Fruit fly (Drosophila melanogaster) whole organism, prepupa: ENCODE results near the gene CG2604.
A peak's percentile ranks its signal among the peaks of the same experiment; 100 is the strongest.

Experiments used
- Blimp-1 ChIP-seq: fragments of 200-800 bp; sonication (Bioruptor generic); optimal IDR thresholded peaks from 3 replicates; lab custom pipeline; 2017; ENCODE audit warnings: missing biosample characterization, missing genetic modification characterization, mild to moderate bottlenecking, moderate library complexity, missing genetic modification reagents
- CG10631 ChIP-seq: fragments of 200-800 bp; sonication (Bioruptor generic); optimal IDR thresholded peaks from 2 replicates; lab custom pipeline; 2016; ENCODE audit warnings: missing biosample characterization, missing genetic modification characterization
- CG10669 ChIP-seq: fragments of 200-800 bp; sonication (Bioruptor generic); optimal IDR thresholded peaks from 3 replicates; lab custom pipeline; 2018; ENCODE audit warnings: missing biosample characterization, mild to moderate bottlenecking, missing genetic modification characterization, moderate library complexity
- CG11294 ChIP-seq: fragments of 200-800 bp; sonication (Bioruptor generic); IDR thresholded peaks from 2 replicates; pipeline ENCODE4 v1.3.6; 2022; ENCODE audit warnings: missing biosample characterization, missing genetic modification characterization
- CG16779 ChIP-seq: fragments of 200-800 bp; sonication (Bioruptor generic); optimal IDR thresholded peaks from 3 replicates; lab custom pipeline; 2017; ENCODE audit warnings: missing biosample characterization, mild to moderate bottlenecking, missing genetic modification characterization
- CG31627 ChIP-seq: fragments of 200-800 bp; sonication (Bioruptor generic); optimal IDR thresholded peaks from 3 replicates; lab custom pipeline; 2016; ENCODE audit warnings: missing biosample characterization, missing genetic modification characterization
- CG32006 ChIP-seq: fragments of 200-800 bp; sonication (Bioruptor generic); optimal IDR thresholded peaks from 3 replicates; lab custom pipeline; 2017; ENCODE audit warnings: missing biosample characterization, mild to moderate bottlenecking, missing genetic modification characterization
- CG34406 ChIP-seq: fragments of 200-800 bp; sonication (Bioruptor generic); optimal IDR thresholded peaks from 3 replicates; lab custom pipeline; 2016; ENCODE audit warnings: missing biosample characterization, missing genetic modification characterization
- CG3919 ChIP-seq: fragments of 200-800 bp; sonication (Bioruptor generic); optimal IDR thresholded peaks from 3 replicates; lab custom pipeline; 2016; ENCODE audit warnings: missing biosample characterization, missing genetic modification characterization
- CG4318 ChIP-seq: fragments of 200-800 bp; sonication (Bioruptor generic); optimal IDR thresholded peaks from 3 replicates; lab custom pipeline; 2017; ENCODE audit warnings: missing biosample characterization, mild to moderate bottlenecking, missing genetic modification characterization
- CG6163 ChIP-seq: fragments of 200-800 bp; sonication (Bioruptor generic); IDR thresholded peaks from 3 replicates; pipeline ENCODE4 v1.3.6; 2022; ENCODE audit warnings: missing biosample characterization, missing genetic modification characterization
- CG6276 ChIP-seq: fragments of 200-800 bp; sonication (Bioruptor generic); optimal IDR thresholded peaks from 2 replicates; lab custom pipeline; 2017; ENCODE audit warnings: missing biosample characterization, mild to moderate bottlenecking, missing genetic modification characterization
- CG6792 ChIP-seq: fragments of 200-800 bp; sonication (Bioruptor generic); optimal IDR thresholded peaks from 3 replicates; lab custom pipeline; 2016; ENCODE audit warnings: missing biosample characterization, missing genetic modification characterization
- CG6808 ChIP-seq: fragments of 200-800 bp; sonication (Bioruptor generic); optimal IDR thresholded peaks from 3 replicates; lab custom pipeline; 2017; ENCODE audit warnings: missing biosample characterization, missing genetic modification characterization, mild to moderate bottlenecking, moderate library complexity, missing genetic modification reagents
- CG6854 ChIP-seq: fragments of 200-800 bp; sonication (Bioruptor generic); optimal IDR thresholded peaks from 2 replicates; lab custom pipeline; 2017; ENCODE audit warnings: missing biosample characterization, mild to moderate bottlenecking, missing genetic modification characterization
- CG7368 ChIP-seq: fragments of 200-800 bp; sonication (Bioruptor generic); optimal IDR thresholded peaks from 3 replicates; lab custom pipeline; 2016; ENCODE audit warnings: missing biosample characterization, missing genetic modification characterization
- CG8119 ChIP-seq: fragments of 200-800 bp; sonication (Bioruptor generic); IDR thresholded peaks from 3 replicates; pipeline ENCODE4 v1.3.6; 2022; ENCODE audit warnings: missing biosample characterization, missing genetic modification characterization
- CG8319 ChIP-seq: fragments of 200-800 bp; sonication (Bioruptor generic); optimal IDR thresholded peaks from 3 replicates; lab custom pipeline; 2016; ENCODE audit warnings: missing biosample characterization, missing genetic modification characterization
- CG9139 ChIP-seq: fragments of 200-800 bp; sonication (Bioruptor generic); optimal IDR thresholded peaks from 3 replicates; lab custom pipeline; 2017; ENCODE audit warnings: missing biosample characterization, mild to moderate bottlenecking, missing genetic modification characterization
- Eip75B ChIP-seq: fragments of 200-800 bp; sonication (Bioruptor generic); optimal IDR thresholded peaks from 3 replicates; lab custom pipeline; 2016; ENCODE audit warnings: missing biosample characterization, missing genetic modification characterization
- Eip78C ChIP-seq: fragments of 200-800 bp; sonication (Bioruptor generic); peaks from one replicate; lab custom pipeline; 2016; ENCODE audit warnings: missing biosample characterization, missing genetic modification characterization
- Eip93F ChIP-seq: fragments of 200-800 bp; sonication (Bioruptor generic); optimal IDR thresholded peaks from 2 replicates; lab custom pipeline; 2016; ENCODE audit warnings: missing biosample characterization, mild to moderate bottlenecking, missing genetic modification characterization
- Ets96B ChIP-seq: fragments of 200-800 bp; optimal IDR thresholded peaks from 2 replicates; lab custom pipeline; 2019; ENCODE audit warnings: missing biosample characterization, mild to moderate bottlenecking, missing genetic modification characterization, moderate library complexity
- Gug ChIP-seq: fragments of 200-800 bp; sonication (Bioruptor generic); IDR thresholded peaks from 2 replicates; pipeline ENCODE4 v1.3.6; 2022; ENCODE audit warnings: missing biosample characterization, missing genetic modification characterization
- Hr38 ChIP-seq: sonication (Bioruptor generic); optimal IDR thresholded peaks from 2 replicates; lab custom pipeline; 2016; ENCODE audit warnings: missing biosample characterization, missing genetic modification characterization
- Hr39 ChIP-seq: fragments of 200-800 bp; sonication (Bioruptor generic); optimal IDR thresholded peaks from 2 replicates; lab custom pipeline; 2016; ENCODE audit warnings: missing biosample characterization, missing genetic modification characterization
- Hr4 ChIP-seq: fragments of 200-800 bp; sonication (Bioruptor generic); optimal IDR thresholded peaks from 3 replicates; lab custom pipeline; 2016; ENCODE audit warnings: missing biosample characterization, missing genetic modification characterization
- Lpt ChIP-seq: fragments of 200-800 bp; sonication (Bioruptor generic); optimal IDR thresholded peaks from 3 replicates; lab custom pipeline; 2016; ENCODE audit warnings: missing biosample characterization, missing genetic modification characterization
- Met ChIP-seq: fragments of 200-800 bp; sonication (Bioruptor generic); optimal IDR thresholded peaks from 3 replicates; lab custom pipeline; 2016; ENCODE audit warnings: missing biosample characterization, missing genetic modification characterization
- OdsH ChIP-seq: fragments of 200-800 bp; sonication (Bioruptor generic); optimal IDR thresholded peaks from 3 replicates; lab custom pipeline; 2016; ENCODE audit warnings: missing biosample characterization, missing genetic modification characterization
- Smox ChIP-seq: fragments of 200-800 bp; sonication (Bioruptor generic); optimal IDR thresholded peaks from 3 replicates; lab custom pipeline; 2016; ENCODE audit warnings: missing biosample characterization, missing genetic modification characterization
- Sox102F ChIP-seq: fragments of 200-800 bp; sonication (Bioruptor generic); optimal IDR thresholded peaks from 2 replicates; lab custom pipeline; 2016; ENCODE audit warnings: missing biosample characterization, mild to moderate bottlenecking, missing genetic modification characterization
- achi ChIP-seq: fragments of 200-800 bp; sonication (Bioruptor generic); optimal IDR thresholded peaks from 3 replicates; lab custom pipeline; 2016; ENCODE audit warnings: missing biosample characterization, missing genetic modification characterization
- acj6 ChIP-seq: fragments of 200-800 bp; sonication (Bioruptor generic); optimal IDR thresholded peaks from 3 replicates; lab custom pipeline; 2016; ENCODE audit warnings: missing biosample characterization, missing genetic modification characterization
- dac ChIP-seq: fragments of 200-800 bp; sonication (Bioruptor generic); optimal IDR thresholded peaks from 2 replicates; lab custom pipeline; 2017; ENCODE audit warnings: missing biosample characterization, mild to moderate bottlenecking, missing genetic modification characterization
- dsx ChIP-seq: fragments of 200-800 bp; optimal IDR thresholded peaks from 3 replicates; lab custom pipeline; 2019; ENCODE audit warnings: missing biosample characterization, mild to moderate bottlenecking, missing genetic modification characterization, moderate library complexity; ENCODE audit not compliant: poor library complexity, severe bottlenecking
- eg ChIP-seq: fragments of 200-800 bp; sonication (Bioruptor generic); IDR thresholded peaks from 3 replicates; pipeline ENCODE4 v1.3.6; 2022; ENCODE audit warnings: missing biosample characterization, missing genetic modification characterization
- fd59A ChIP-seq: fragments of 200-800 bp; sonication (Bioruptor generic); optimal IDR thresholded peaks from 2 replicates; lab custom pipeline; 2017; ENCODE audit warnings: missing biosample characterization, mild to moderate bottlenecking, missing genetic modification characterization, missing genetic modification reagents
- fd85E ChIP-seq: fragments of 200-800 bp; sonication (Bioruptor generic); optimal IDR thresholded peaks from 3 replicates; lab custom pipeline; 2016; ENCODE audit warnings: missing biosample characterization, missing genetic modification characterization
- fkh ChIP-seq: fragments of 200-800 bp; sonication (Bioruptor generic); optimal IDR thresholded peaks from 3 replicates; lab custom pipeline; 2017; ENCODE audit warnings: missing biosample characterization, mild to moderate bottlenecking, missing genetic modification characterization, moderate library complexity
- lz ChIP-seq: fragments of 200-800 bp; sonication (Bioruptor generic); optimal IDR thresholded peaks from 3 replicates; lab custom pipeline; 2016; ENCODE audit warnings: missing biosample characterization, missing genetic modification characterization
- net ChIP-seq: fragments of 200-800 bp; sonication (Bioruptor generic); optimal IDR thresholded peaks from 3 replicates; lab custom pipeline; 2016; ENCODE audit warnings: missing biosample characterization, missing genetic modification characterization
- pdm3 ChIP-seq: fragments of 200-800 bp; sonication (Bioruptor generic); optimal IDR thresholded peaks from 3 replicates; lab custom pipeline; 2016; ENCODE audit warnings: missing biosample characterization, missing genetic modification characterization
- salr ChIP-seq, 2 experiments: fragments of 200-800 bp; sonication (Bioruptor generic); optimal IDR thresholded peaks; 3 replicates each; lab custom pipeline; 2016 to 2018; ENCODE audit warnings: missing biosample characterization in 2 of 2, missing genetic modification characterization in 2 of 2, mild to moderate bottlenecking in 1 of 2
- ss ChIP-seq, 2 experiments: fragments of 200-800 bp; sonication (Bioruptor generic); optimal IDR thresholded peaks; 2 replicates in 1 of 2; 3 replicates in 1 of 2; lab custom pipeline; 2017 to 2018; ENCODE audit warnings: mild to moderate bottlenecking in 2 of 2, missing biosample characterization in 2 of 2, missing genetic modification characterization in 2 of 2, moderate library complexity in 1 of 2
- topi ChIP-seq: fragments of 200-800 bp; sonication (Bioruptor generic); optimal IDR thresholded peaks from 3 replicates; lab custom pipeline; 2016; ENCODE audit warnings: missing biosample characterization, missing genetic modification characterization

The CG2604 gene

DNA sequence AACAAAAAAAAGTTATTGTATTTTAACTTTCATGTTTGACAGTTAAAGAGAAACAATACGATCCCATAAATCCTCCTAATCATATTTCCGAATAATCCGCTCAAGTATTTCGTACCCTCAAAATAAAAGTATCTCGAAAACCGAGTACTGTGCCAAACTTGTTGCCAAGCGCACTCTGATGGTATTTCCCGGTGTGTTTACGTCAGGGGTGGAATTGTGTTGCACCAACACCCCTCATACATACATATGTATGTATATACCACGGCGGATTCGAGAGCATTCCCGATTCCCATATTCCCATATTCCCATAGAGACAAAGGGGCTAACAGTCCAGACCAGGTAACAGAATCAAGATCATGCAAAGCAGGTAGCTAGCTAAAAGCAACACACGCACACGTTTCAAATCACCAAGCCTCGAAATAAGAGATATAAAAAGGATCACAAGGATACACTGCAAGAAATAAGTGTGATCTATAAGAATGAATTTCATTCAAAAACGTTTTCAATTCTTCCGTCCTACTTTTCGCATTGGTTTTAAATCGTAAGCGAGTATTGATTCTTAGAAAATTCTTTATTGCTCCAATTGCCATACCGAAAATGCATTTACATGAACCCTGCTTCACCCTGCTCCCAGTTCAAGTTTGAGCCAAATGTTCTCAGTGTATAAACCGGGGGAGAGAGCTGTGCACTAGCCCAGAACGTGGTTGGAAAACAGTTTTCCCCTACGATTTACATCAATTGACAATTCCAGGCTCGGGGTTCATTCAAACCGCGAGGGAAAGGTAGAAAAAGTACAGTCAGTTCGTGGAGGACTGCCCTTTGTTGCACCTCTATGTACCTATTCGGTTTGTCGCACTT is 11.0 kb downstream of the CG2604 start (continued):
- TF ChIP-seq CG7368 (GFP tag; lab: Kevin White, UChicago) (no peak), ss (GFP tag; optimal IDR thresholded peaks at IDR 0.05; lab: Kevin White, UChicago) (peak; percentile 65 to 69), achi (peak; percentile 43), Lpt (no peak), topi (GFP tag; lab: Kevin White, UChicago) (peak; percentile 23), fd85E (GFP tag; lab: Kevin White, UChicago) (no peak), Gug (GFP tag; lab: Robert Waterston, UW) (0 out of 2 replicates have a peak, but pooled peaks have one; percentile 16), CG8119 (GFP tag; lab: Robert Waterston, UW) (0 out of 3 replicates have a peak, but pooled peaks have one; percentile 39), Eip78C (GFP tag; lab: Kevin White, UChicago) (peak; percentile 73), CG3919 (GFP tag; lab: Kevin White, UChicago) (peak; percentile 65), Eip75B (GFP tag; lab: Kevin White, UChicago) (peak; percentile 71), CG6792 (GFP tag; lab: Kevin White, UChicago) (peak; percentile 25), CG6808 (GFP tag; lab: Kevin White, UChicago) (peak; percentile 72), CG6854 (GFP tag; lab: Kevin White, UChicago) (no peak), fd59A (GFP tag; lab: Kevin White, UChicago) (peak; percentile 56), Eip93F (GFP tag; lab: Kevin White, UChicago) (no peak), dac (GFP tag; lab: Kevin White, UChicago) (no peak), Met (GFP tag; lab: Kevin White, UChicago) (peak; percentile 26), fkh (GFP tag; lab: Kevin White, UChicago) (no peak), CG16779 (tag; lab: Kevin White, UChicago) (peak; percentile 18), dsx (GFP tag; lab: Kevin White, UChicago) (peak; percentile 50), CG11294 (GFP tag; lab: Robert Waterston, UW) (no peak), OdsH (GFP tag; lab: Kevin White, UChicago) (peak; percentile 49), salr (GFP tag; optimal IDR thresholded peaks at IDR 0.05; lab: Kevin White, UChicago) (peak in 1 of 2 experiments; percentile 20), lz (peak; percentile 13), Sox102F (GFP tag; lab: Kevin White, UChicago) (no peak), Hr39 (GFP tag; lab: Kevin White, UChicago) (peak; percentile 2), net (no peak), CG9139 (peak; percentile 18), CG4318 (no peak), Hr38 (GFP tag; lab: Kevin White, UChicago) (no peak), acj6 (GFP tag; lab: Kevin White, UChicago) (peak; percentile 41)

DNA sequence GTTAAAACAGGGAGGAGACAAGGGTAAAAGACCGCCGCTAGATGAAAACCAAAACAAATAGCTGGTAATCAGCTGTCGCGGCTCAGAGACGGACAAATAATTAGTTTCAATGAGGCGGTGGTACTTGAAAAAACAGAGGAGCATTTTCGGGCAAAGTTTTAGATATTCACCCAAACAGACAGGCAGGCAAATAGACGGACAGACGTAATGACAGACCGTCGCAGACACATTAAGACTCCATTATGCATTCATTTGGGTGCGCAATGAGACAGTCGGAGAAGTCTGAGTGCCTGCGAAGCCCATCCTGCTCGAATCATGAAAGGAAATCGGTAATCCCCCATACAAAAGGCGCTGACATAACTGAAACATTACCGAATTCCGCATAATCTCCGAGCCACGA is 11.8 kb downstream of the CG2604 start:
- TF ChIP-seq Met (GFP tag; lab: Kevin White, UChicago) = no peak
- TF ChIP-seq ss (GFP tag; optimal IDR thresholded peaks at IDR 0.05; lab: Kevin White, UChicago) = no peak
- TF ChIP-seq net = no peak
- no peak for TF ChIP-seq CG6792 (GFP tag; lab: Kevin White, UChicago)
- no peak for TF ChIP-seq CG34406 (GFP tag; lab: Kevin White, UChicago)
- TF ChIP-seq CG6276 (GFP tag; lab: Kevin White, UChicago) = no peak
- TF ChIP-seq Smox (GFP tag; lab: Kevin White, UChicago) = no peak
- TF ChIP-seq Gug (GFP tag; lab: Robert Waterston, UW) = no peak

dm6 chr3R:5209481-5209880 is 13.7 kb downstream of the CG2604 start:
- TF ChIP-seq fd59A (GFP tag; lab: Kevin White, UChicago) = peak; percentile 80
- peak; percentile 93 for TF ChIP-seq Hr4
- TF ChIP-seq Ets96B (tag; lab: Kevin White, UChicago) = peak; percentile 86
- TF ChIP-seq CG32006 = peak; percentile 94
- TF ChIP-seq Eip75B (GFP tag; lab: Kevin White, UChicago) = peak; percentile 90
- peak; percentile 86 for TF ChIP-seq CG10669 (GFP tag; lab: Kevin White, UChicago)
- peak; percentile 86 for TF ChIP-seq CG31627 (GFP tag; lab: Kevin White, UChicago)
- TF ChIP-seq CG10631 (GFP tag; lab: Kevin White, UChicago) = peak; percentile 83
- TF ChIP-seq Blimp-1 (GFP tag; lab: Kevin White, UChicago) = peak; percentile 36
- peak; percentile 92 for TF ChIP-seq OdsH (GFP tag; lab: Kevin White, UChicago)
- peak; percentile 94 for TF ChIP-seq pdm3 (GFP tag; lab: Kevin White, UChicago)
- TF ChIP-seq CG8319 (GFP tag; lab: Kevin White, UChicago) = peak; percentile 83
- peak; percentile 78 to 84 for TF ChIP-seq ss (GFP tag; optimal IDR thresholded peaks at IDR 0.05; lab: Kevin White, UChicago)
- TF ChIP-seq CG9139 = peak; percentile 74
- TF ChIP-seq Sox102F (GFP tag; lab: Kevin White, UChicago) = peak; percentile 73
- TF ChIP-seq eg (GFP tag; lab: Robert Waterston, UW) = peak; percentile 95
- peak; percentile 97 for TF ChIP-seq CG6163
- peak; percentile 81 for TF ChIP-seq lz
